Worm (Caenorhabditis elegans) whole organism, early embryonic: ENCODE results near the gene Y49F6B.9.

ENCODE experiments used
- B0310.2 ChIP-seq: sonication (generic microtip); optimal IDR thresholded peaks from 2 replicates; lab custom pipeline; 2016; ENCODE audit warnings: mild to moderate bottlenecking, missing genetic modification characterization, missing compliant biosample characterization
- F13C5.2 ChIP-seq: sonication (generic microtip); optimal IDR thresholded peaks from 2 replicates; lab custom pipeline; 2017; ENCODE audit warnings: mild to moderate bottlenecking, missing genetic modification characterization, inconsistent platforms, missing compliant biosample characterization
- ceh-13 ChIP-seq: fragments of 200-800 bp; sonication (Bioruptor generic); optimal IDR thresholded peaks from 2 replicates; lab custom pipeline; 2018; ENCODE audit warnings: mild to moderate bottlenecking, missing genetic modification characterization, missing compliant biosample characterization
- flt-1 ChIP-seq: fragments of 200-800 bp; sonication (Bioruptor generic); IDR thresholded peaks from 2 replicates; pipeline ENCODE4 v1.3.6; 2022; ENCODE audit warnings: missing genetic modification characterization, missing compliant biosample characterization
- pes-1 ChIP-seq: fragments of 200-800 bp; sonication (Bioruptor generic); IDR thresholded peaks from 2 replicates; pipeline ENCODE4 v1.3.6; 2022; ENCODE audit warnings: missing genetic modification reagents, missing genetic modification characterization, missing compliant biosample characterization
- scrt-1 ChIP-seq: fragments of 200-800 bp; sonication (Bioruptor generic); IDR thresholded peaks from 2 replicates; pipeline ENCODE4 v1.3.6; 2022; ENCODE audit warnings: missing genetic modification characterization, missing compliant biosample characterization
- tbx-37 ChIP-seq: fragments of 200-800 bp; sonication (Bioruptor generic); conservative IDR thresholded peaks from 2 replicates; pipeline ENCODE4 v1.3.6; 2022; ENCODE audit warnings: missing genetic modification reagents, missing genetic modification characterization, missing compliant biosample characterization

ce11 chrII:3473744-3474143 lies 25.4 kb downstream of the Y49F6B.9 start, which contains the start of gene sdz-32:
- TF ChIP-seq F13C5.2 (tag; lab: Kevin White, UChicago) (no peak), flt-1 (GFP tag; lab: Robert Waterston, UW) (no peak), pes-1 (GFP tag; lab: Robert Waterston, UW) (no peak), scrt-1 (GFP tag; lab: Robert Waterston, UW) (no peak), B0310.2 (tag; lab: Kevin White, UChicago) (no peak), tbx-37 (GFP tag; lab: Robert Waterston, UW) (no peak), ceh-13 (no peak)
